Worm (Caenorhabditis elegans): ENCODE measurements around the gene cyp-25A1.

Gene cyp-25A1

ce11 chrIII:3801379-3801894 is 31.0 kb upstream of the cyp-25A1 start (continued):
- TF ChIP-seq F52B5.7 (tag; optimal IDR thresholded peaks at IDR 0.05): peak; percentile 7
- no peak for TF ChIP-seq hlh-26 (GFP tag; conservative IDR thresholded peaks at IDR 0.05)
- peak; percentile 89 for TF ChIP-seq K11D2.4 (GFP tag; IDR thresholded peaks at IDR 0.05)
- peak; percentile 2 for TF ChIP-seq unc-130 (GFP tag; optimal IDR thresholded peaks at IDR 0.05)
- TF ChIP-seq ceh-58 (GFP tag; IDR thresholded peaks at IDR 0.05): no peak
- TF ChIP-seq cebp-1 (GFP tag; IDR thresholded peaks at IDR 0.05): no peak
- peak; percentile 93 for TF ChIP-seq cebp-1 (tag; optimal IDR thresholded peaks at IDR 0.05)
- peak; percentile 74 for TF ChIP-seq tlf-1 (GFP tag; optimal IDR thresholded peaks at IDR 0.05)
- TF ChIP-seq lir-1 (GFP tag; conservative IDR thresholded peaks at IDR 0.05): no peak; the same call in 1 of the 2 replicates
- no peak for TF ChIP-seq efl-1 (GFP tag; optimal IDR thresholded peaks at IDR 0.05)
- TF ChIP-seq ztf-3 (GFP tag; optimal IDR thresholded peaks at IDR 0.05): peak; percentile 77
- TF ChIP-seq F33H1.4 (GFP tag; IDR thresholded peaks at IDR 0.05): no peak
- no peak for TF ChIP-seq ets-4 (GFP tag; optimal IDR thresholded peaks at IDR 0.05)
- peak; percentile 42; the same call in 1 of the 2 replicates for TF ChIP-seq madf-6 (GFP tag; IDR thresholded peaks at IDR 0.05)
- TF ChIP-seq Y79H2A.3 (GFP tag; conservative IDR thresholded peaks at IDR 0.05): no peak
- TF ChIP-seq ztf-22 (GFP tag; optimal IDR thresholded peaks at IDR 0.05): peak; percentile 54
- TF ChIP-seq ama-1 (optimal IDR thresholded peaks at IDR 0.05): peak; percentile 73
- no peak for TF ChIP-seq ama-1 (GFP tag; optimal IDR thresholded peaks at IDR 0.05)
- no peak for TF ChIP-seq aptf-3 (GFP tag; IDR thresholded peaks at IDR 0.05)
- TF ChIP-seq dpff-1 (tag; optimal IDR thresholded peaks at IDR 0.05): peak; percentile 53
- peak; percentile 5 for TF ChIP-seq snpc-1.1 (tag; optimal IDR thresholded peaks at IDR 0.05; ENCODE audit: insufficient read depth)
- TF ChIP-seq snpc-3.4 (tag; optimal IDR thresholded peaks at IDR 0.05): no peak
- peak; percentile 70; the same call in 1 of the 2 replicates for TF ChIP-seq lin-26 (GFP tag; IDR thresholded peaks at IDR 0.05)
- no peak for TF ChIP-seq lag-1 (GFP tag; IDR thresholded peaks at IDR 0.05)
- peak; percentile 85 for TF ChIP-seq hsf-1 (GFP tag; IDR thresholded peaks at IDR 0.05)
- TF ChIP-seq sea-2 (GFP tag; IDR thresholded peaks at IDR 0.05): peak; percentile 44; the same call in 1 of the 2 replicates

ce11 chrIII:3803113-3803512 is 29.3 kb upstream of the cyp-25A1 start:
- no peak for TF ChIP-seq hlh-26 (GFP tag; conservative IDR thresholded peaks at IDR 0.05)
- no peak for TF ChIP-seq dpl-1 (GFP tag; optimal IDR thresholded peaks at IDR 0.05)
- TF ChIP-seq efl-1 (GFP tag; optimal IDR thresholded peaks at IDR 0.05): no peak

- TF ChIP-seq F33H1.4 (GFP tag; IDR thresholded peaks at IDR 0.05): no peak
- TF ChIP-seq cebp-1 (GFP tag; IDR thresholded peaks at IDR 0.05): 0 out of 2 replicates have a peak, but pooled peaks have one; percentile 16
- TF ChIP-seq cebp-1 (tag; optimal IDR thresholded peaks at IDR 0.05): no peak
Measured at ce11 chrIII:3804422-3804821, 28.0 kb upstream of the cyp-25A1 start, which contains the start of gene xbx-5. Gene xbx-5, minus strand, starts transcription at chrIII:3804477.

- TF ChIP-seq ztf-6 (GFP tag; IDR thresholded peaks at IDR 0.05) (no peak), C06A6.2 (GFP tag; conservative IDR thresholded peaks at IDR 0.05) (no peak), pbrm-1 (GFP tag; IDR thresholded peaks at IDR 0.05) (no peak), hsf-1 (GFP tag; IDR thresholded peaks at IDR 0.05) (no peak), F23B12.7 (tag; optimal IDR thresholded peaks at IDR 0.05; ENCODE audit: insufficient read depth) (no peak), unc-130 (GFP tag; optimal IDR thresholded peaks at IDR 0.05) (no peak), cebp-1 (GFP tag; IDR thresholded peaks at IDR 0.05) (no peak), cebp-1 (tag; optimal IDR thresholded peaks at IDR 0.05) (no peak), tbx-9 (tag; optimal IDR thresholded peaks at IDR 0.05; ENCODE audit: borderline replicate concordance) (no peak), aptf-3 (GFP tag; IDR thresholded peaks at IDR 0.05) (no peak), Y67H2A.10 (GFP tag; conservative IDR thresholded peaks at IDR 0.05) (no peak), nhr-80 (tag; optimal IDR thresholded peaks at IDR 0.05) (no peak), ztf-3 (GFP tag; optimal IDR thresholded peaks at IDR 0.05) (no peak), pha-4 (tag; optimal IDR thresholded peaks at IDR 0.05) (no peak)
Measured at ce11 chrIII:3806883-3807282, 25.5 kb upstream of the cyp-25A1 start.
